Worm (Caenorhabditis elegans) whole organism, L3 larva: ENCODE results near the gene his-38.

Experiments used
- aly-2 ChIP-seq: fragments of 150-350 bp; optimal IDR thresholded peaks from 2 replicates; lab custom pipeline; 2014; ENCODE audit warnings: missing biosample characterization, missing genetic modification characterization
- ama-1 ChIP-seq: fragments of 150-350 bp; optimal IDR thresholded peaks from 2 replicates; lab custom pipeline; 2018
- jun-1 ChIP-seq: fragments of 150-350 bp; optimal IDR thresholded peaks from 2 replicates; lab custom pipeline; 2014; ENCODE audit warnings: missing biosample characterization, missing genetic modification reagents, missing genetic modification characterization
- nfya-1 ChIP-seq: sonication (generic microtip); optimal IDR thresholded peaks from 2 replicates; lab custom pipeline; 2017; ENCODE audit warnings: missing genetic modification characterization, mild to moderate bottlenecking, missing compliant biosample characterization, antibody characterized with exemption, moderate library complexity; ENCODE audit not compliant: insufficient read depth
- nhr-11 ChIP-seq: fragments of 150-350 bp; optimal IDR thresholded peaks from 2 replicates; lab custom pipeline; 2014; ENCODE audit warnings: missing biosample characterization, missing genetic modification characterization
- nhr-12 ChIP-seq: fragments of 150-350 bp; optimal IDR thresholded peaks from 2 replicates; lab custom pipeline; 2014; ENCODE audit warnings: missing biosample characterization, missing genetic modification characterization
- nhr-237 ChIP-seq: fragments of 150-350 bp; optimal IDR thresholded peaks from 2 replicates; lab custom pipeline; 2014; ENCODE audit warnings: missing biosample characterization, missing genetic modification characterization
- nhr-28 ChIP-seq: fragments of 150-350 bp; optimal IDR thresholded peaks from 2 replicates; lab custom pipeline; 2014; ENCODE audit warnings: missing biosample characterization, missing genetic modification characterization
- nhr-76 ChIP-seq: fragments of 150-350 bp; sonication (generic microtip); optimal IDR thresholded peaks from 5 replicates; lab custom pipeline; 2014; ENCODE audit warnings: missing biosample characterization, missing genetic modification characterization
- sea-2 ChIP-seq: fragments of 150-350 bp; sonication (generic microtip); optimal IDR thresholded peaks from 4 replicates; lab custom pipeline; 2014; ENCODE audit warnings: missing biosample characterization, missing genetic modification reagents, missing genetic modification characterization
- skn-1 ChIP-seq: fragments of 150-350 bp; optimal IDR thresholded peaks from 2 replicates; lab custom pipeline; 2014; ENCODE audit warnings: missing biosample characterization, missing genetic modification characterization
- unc-39 ChIP-seq: sonication (generic microtip); optimal IDR thresholded peaks from 4 replicates; lab custom pipeline; 2017; ENCODE audit warnings: missing biosample characterization, missing genetic modification characterization

DNA sequence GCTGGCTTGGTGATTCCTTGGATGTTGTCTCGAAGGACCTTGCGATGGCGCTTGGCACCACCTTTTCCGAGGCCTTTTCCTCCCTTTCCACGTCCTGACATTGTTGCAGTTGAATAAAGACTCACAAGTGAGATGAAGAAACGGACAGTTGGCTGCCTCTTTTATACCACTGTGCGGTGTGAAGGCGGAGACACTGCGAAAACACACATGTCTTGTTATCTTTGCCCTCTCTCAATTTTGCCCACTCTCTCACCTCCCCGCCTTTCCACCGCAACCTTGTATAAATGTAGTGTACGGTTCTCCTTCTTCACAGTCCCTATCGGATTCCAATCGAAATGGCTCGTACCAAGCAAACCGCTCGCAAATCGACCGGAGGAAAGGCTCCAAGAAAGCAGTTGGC, at the start of gene his-38, which contains the start of gene his-40:
- TF ChIP-seq skn-1 (tag; lab: Kevin White, UChicago) (no peak), unc-39 (tag; lab: Kevin White, UChicago) (no peak), nhr-237 (no peak), nhr-76 (tag; lab: Kevin White, UChicago) (no peak), nhr-12 (no peak), ama-1 (no peak), sea-2 (no peak), nhr-28 (tag; lab: Kevin White, UChicago) (no peak), nhr-11 (no peak), jun-1 (tag; lab: Kevin White, UChicago) (no peak), aly-2 (tag; lab: Kevin White, UChicago) (no peak), nfya-1 (no peak)
